Fruit fly (Drosophila melanogaster): ENCODE data around the gene PyK.
A peak's percentile ranks its signal among the peaks of the same experiment; 100 is the strongest.

DNA sequence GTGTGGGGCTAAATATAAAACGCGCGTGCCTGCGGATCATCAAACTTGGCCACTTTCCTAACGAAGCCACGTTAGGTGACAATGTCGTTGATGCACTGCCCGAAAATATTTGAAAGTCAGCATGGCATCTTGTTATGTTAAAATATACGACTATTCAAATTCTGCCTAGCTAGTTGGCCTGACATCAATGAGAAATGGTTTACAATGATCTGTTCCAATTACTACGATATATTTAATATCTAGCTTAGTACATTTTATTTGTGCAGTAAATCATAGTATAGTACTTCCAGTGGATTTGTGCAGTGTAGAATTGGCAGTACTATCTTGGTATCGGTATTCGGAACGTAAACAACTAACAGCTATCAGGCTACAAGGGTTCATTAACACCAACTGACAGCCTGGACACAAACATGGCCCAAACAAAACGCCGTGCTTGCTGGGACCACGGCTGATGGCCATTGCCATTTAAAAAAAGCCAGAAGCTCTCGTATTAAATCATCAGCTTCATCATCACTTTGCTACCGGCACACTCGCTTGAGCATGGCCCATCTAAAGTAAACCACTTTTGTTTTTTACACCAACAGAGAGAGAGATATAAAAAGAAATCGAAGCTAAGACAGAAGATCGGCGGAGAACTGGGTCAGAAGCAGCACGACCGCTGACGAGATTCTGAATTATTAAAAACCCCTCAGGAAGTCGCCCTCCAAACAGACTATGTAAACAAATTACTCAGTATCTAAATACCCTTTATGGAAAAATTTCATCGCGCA lies 28.3 kb downstream of the PyK start:
- TF ChIP-seq CG11294 (GFP tag; IDR thresholded peaks at IDR 0.05), result no peak
- no peak for TF ChIP-seq spab (GFP tag; optimal IDR thresholded peaks at IDR 0.05)
- no peak for TF ChIP-seq OdsH (GFP tag; optimal IDR thresholded peaks at IDR 0.05)
- no peak for TF ChIP-seq ss (GFP tag; optimal IDR thresholded peaks at IDR 0.05)
- TF ChIP-seq Smox (GFP tag; optimal IDR thresholded peaks at IDR 0.05), result no peak
- TF ChIP-seq dsx (GFP tag; optimal IDR thresholded peaks at IDR 0.05; ENCODE audit: poor library complexity, severe bottlenecking), result peak; percentile 5
- peak; percentile 5 for TF ChIP-seq Lpt (GFP tag; optimal IDR thresholded peaks at IDR 0.05)
- TF ChIP-seq Ets96B (tag; optimal IDR thresholded peaks at IDR 0.05), result no peak
- 0 out of 2 replicates have a peak, but pooled peaks have one; percentile 15 for TF ChIP-seq CG15336 (GFP tag; IDR thresholded peaks at IDR 0.05)
